Fruit fly (Drosophila melanogaster): ENCODE measurements around the gene CG4502.

Gene CG4502

DNA sequence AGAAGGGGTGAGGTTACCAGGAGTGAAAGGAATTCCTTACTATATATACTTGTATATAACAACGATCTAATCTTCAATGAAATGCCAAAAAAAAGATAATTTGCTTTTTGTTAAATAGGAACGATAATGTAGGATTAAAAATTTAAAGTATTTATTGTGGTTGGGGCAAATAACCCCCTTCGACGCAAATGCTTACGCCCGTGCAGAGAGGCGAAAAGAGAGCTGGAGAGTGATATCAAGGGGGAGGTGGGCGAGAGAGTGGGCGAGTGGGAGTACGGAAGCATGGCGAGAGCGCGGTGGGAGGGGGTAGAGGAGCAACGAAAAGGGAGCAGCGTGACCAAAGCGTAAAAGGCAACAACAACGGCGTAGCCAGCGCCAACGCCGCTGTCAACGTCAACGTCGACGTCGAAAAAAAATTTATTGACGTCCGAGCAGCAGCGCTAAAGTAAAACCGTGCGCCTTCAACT is 15.5 kb downstream of the CG4502 start (continued):
- TF ChIP-seq Bteb2 (GFP tag; optimal IDR thresholded peaks at IDR 0.05): peak; percentile 94
- TF ChIP-seq Bgb (GFP tag; IDR thresholded peaks at IDR 0.05; ENCODE audit: partially characterized antibody): no peak; the same call in 1 of the 2 replicates
- peak; percentile 96 for TF ChIP-seq pum (GFP tag; optimal IDR thresholded peaks at IDR 0.05)
- peak; percentile 93 for TF ChIP-seq CG3838 (GFP tag; optimal IDR thresholded peaks at IDR 0.05)
- TF ChIP-seq HLH4C (GFP tag; IDR thresholded peaks at IDR 0.05; ENCODE audit: partially characterized antibody): peak; percentile 22; the same call in 1 of the 3 replicates
- peak; percentile 30 for TF ChIP-seq Dp (GFP tag; optimal IDR thresholded peaks at IDR 0.05)
- peak; percentile 42 for TF ChIP-seq Kr (GFP tag; optimal IDR thresholded peaks at IDR 0.05)
- peak; percentile 96 for TF ChIP-seq vfl (GFP tag; optimal IDR thresholded peaks at IDR 0.05)
- TF ChIP-seq pan (optimal IDR thresholded peaks at IDR 0.05): no peak
- peak in 1 of 2 experiments; percentile 99 for TF ChIP-seq pan (GFP tag; optimal IDR thresholded peaks at IDR 0.05 in 1 of 2, IDR thresholded peaks at IDR 0.05 in 1 of 2)
- no peak for TF ChIP-seq sc (optimal IDR thresholded peaks at IDR 0.05)
- peak; percentile 98 for TF ChIP-seq sc (GFP tag; optimal IDR thresholded peaks at IDR 0.05)
- TF ChIP-seq CG1024 (GFP tag; IDR thresholded peaks at IDR 0.05): peak; percentile 91
- TF ChIP-seq Camta (GFP tag; optimal IDR thresholded peaks at IDR 0.05): peak; percentile 95
- peak; percentile 99 for TF ChIP-seq Hmr (GFP tag; optimal IDR thresholded peaks at IDR 0.05)
- peak; percentile 93; the same call in 2 of the 3 replicates for TF ChIP-seq CG2889 (GFP tag; IDR thresholded peaks at IDR 0.05)
- no peak for TF ChIP-seq Hr39 (optimal IDR thresholded peaks at IDR 0.05)
- peak; percentile 91 for TF ChIP-seq CG1792 (GFP tag; optimal IDR thresholded peaks at IDR 0.05)
- peak; percentile 89 for TF ChIP-seq Bdp1 (GFP tag; optimal IDR thresholded peaks at IDR 0.05)
- TF ChIP-seq phol (tag; optimal IDR thresholded peaks at IDR 0.05): peak; percentile 97
- TF ChIP-seq HmgD (GFP tag; optimal IDR thresholded peaks at IDR 0.05): peak; percentile 86
- TF ChIP-seq CG8359 (GFP tag; optimal IDR thresholded peaks at IDR 0.05; ENCODE audit: borderline replicate concordance): peak; percentile 91
- peak; percentile 84 for TF ChIP-seq CG30020 (tag; optimal IDR thresholded peaks at IDR 0.05)
- TF ChIP-seq Lim3 (GFP tag; IDR thresholded peaks at IDR 0.05): peak; percentile 98
- TF ChIP-seq hkb (optimal IDR thresholded peaks at IDR 0.05): no peak
- TF ChIP-seq hkb (GFP tag; IDR thresholded peaks at IDR 0.05): peak; percentile 98
- peak in 1 of 2 experiments; percentile 86 for TF ChIP-seq Dfd (GFP tag; optimal IDR thresholded peaks at IDR 0.05)
- peak; percentile 99 for TF ChIP-seq CG7839 (tag; optimal IDR thresholded peaks at IDR 0.05)
- TF ChIP-seq gsb-n (tag; optimal IDR thresholded peaks at IDR 0.05): peak; percentile 96
- TF ChIP-seq NFAT (GFP tag; IDR thresholded peaks at IDR 0.05): peak; percentile 96
- peak; percentile 98 for TF ChIP-seq NfI (GFP tag; optimal IDR thresholded peaks at IDR 0.05)
- no peak for TF ChIP-seq prd (optimal IDR thresholded peaks at IDR 0.05)
- peak; percentile 99 for TF ChIP-seq prd (GFP tag; IDR thresholded peaks at IDR 0.05)
- no peak for TF ChIP-seq CG2129 (GFP tag; IDR thresholded peaks at IDR 0.05; ENCODE audit: partially characterized antibody)
- peak; percentile 94 for TF ChIP-seq schlank (tag; optimal IDR thresholded peaks at IDR 0.05)
- peak; percentile 91 for TF ChIP-seq CG33213 (GFP tag; optimal IDR thresholded peaks at IDR 0.05)
- TF ChIP-seq CG11093 (GFP tag; IDR thresholded peaks at IDR 0.05): peak; percentile 98
- peak; percentile 94 for TF ChIP-seq CG10267 (tag; optimal IDR thresholded peaks at IDR 0.05)
- TF ChIP-seq CG18764 (GFP tag; optimal IDR thresholded peaks at IDR 0.05): peak; percentile 93
- peak; percentile 96 for TF ChIP-seq ewg (GFP tag; optimal IDR thresholded peaks at IDR 0.05)
- TF ChIP-seq CG32767 (GFP tag; IDR thresholded peaks at IDR 0.05): peak; percentile 97
- peak; percentile 94 for TF ChIP-seq Pdp1 (GFP tag; optimal IDR thresholded peaks at IDR 0.05)
- peak; percentile 97 for TF ChIP-seq ind (GFP tag; optimal IDR thresholded peaks at IDR 0.05)
- TF ChIP-seq inv (GFP tag; IDR thresholded peaks at IDR 0.05; ENCODE audit: partially characterized antibody): no peak
- no peak for TF ChIP-seq tll (GFP tag; optimal IDR thresholded peaks at IDR 0.05)
- TF ChIP-seq lmd (GFP tag; IDR thresholded peaks at IDR 0.05): peak; percentile 99
- peak; percentile 94 for TF ChIP-seq CG11560 (tag; IDR thresholded peaks at IDR 0.05)
- peak; percentile 94 for TF ChIP-seq CG31224 (GFP tag; IDR thresholded peaks at IDR 0.05)
- peak; percentile 97 for TF ChIP-seq tx (GFP tag; optimal IDR thresholded peaks at IDR 0.05)
- TF ChIP-seq gfzf (GFP tag; optimal IDR thresholded peaks at IDR 0.05): no peak
- peak; percentile 97 for TF ChIP-seq H2.0 (GFP tag; IDR thresholded peaks at IDR 0.05)
